Worm (Caenorhabditis elegans): Measurements from ENCODE around the gene Y1A5A.1.

ce11 chrIII:3956293-3956692, 30.2 kb downstream of the Y1A5A.1 start, which contains the start of gene F37A8.5:
- no peak for TF ChIP-seq ref-1 (GFP tag; conservative IDR thresholded peaks at IDR 0.05)
- TF ChIP-seq T22C8.4 (GFP tag; IDR thresholded peaks at IDR 0.05): no peak
- no peak for TF ChIP-seq ztf-29 (GFP tag; IDR thresholded peaks at IDR 0.05)
- TF ChIP-seq tab-1 (GFP tag; IDR thresholded peaks at IDR 0.05): no peak
- no peak for TF ChIP-seq klf-2 (GFP tag; conservative IDR thresholded peaks at IDR 0.05)
